Worm (Caenorhabditis elegans): ENCODE results near the gene agxt-1.
A peak's percentile ranks its signal among the peaks of the same experiment; 100 is the strongest.

DNA sequence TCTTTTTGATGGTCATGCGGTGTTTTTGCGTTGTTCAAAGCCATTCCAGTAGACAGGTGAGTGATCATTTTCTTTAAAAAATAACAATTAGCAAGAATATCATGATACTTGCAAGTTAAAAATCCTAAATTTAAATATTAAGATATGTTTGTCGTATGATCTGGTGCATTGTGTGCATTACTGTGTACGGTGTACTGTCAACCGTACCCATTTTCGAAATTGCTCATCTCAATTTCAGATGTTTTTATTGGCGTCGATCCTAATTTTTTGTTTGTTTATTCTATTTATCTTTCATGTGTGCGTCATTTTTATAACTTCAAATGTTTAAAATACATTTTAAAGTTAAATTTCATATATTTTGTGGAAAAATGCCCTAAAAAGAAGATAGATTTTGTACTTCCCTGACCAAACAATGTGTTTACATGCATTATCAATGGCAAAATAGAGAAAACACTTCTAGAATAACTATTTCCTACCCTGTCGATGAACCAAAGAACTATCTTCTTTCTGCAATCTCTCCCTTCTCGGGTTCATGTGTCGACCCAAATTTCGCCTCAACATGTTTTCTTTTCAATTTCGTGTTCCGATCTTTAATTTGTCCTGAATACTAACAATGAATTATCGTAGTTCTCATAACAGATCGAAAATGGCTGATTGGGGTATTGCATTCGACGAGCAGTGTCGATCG is 39.0 kb downstream of the agxt-1 start, which contains the start of the genes T07D4.5 and ddx-19:
- TF ChIP-seq egl-27 (tag; optimal IDR thresholded peaks at IDR 0.05) (no peak), unc-62 (GFP tag; optimal IDR thresholded peaks at IDR 0.05) (no peak), nhr-77 (tag; optimal IDR thresholded peaks at IDR 0.05) (no peak), ztf-11 (tag; optimal IDR thresholded peaks at IDR 0.05) (no peak), elt-1 (tag; optimal IDR thresholded peaks at IDR 0.05) (no peak), lsy-2 (tag; optimal IDR thresholded peaks at IDR 0.05) (peak; percentile 89 to 98), mbf-1 (tag; optimal IDR thresholded peaks at IDR 0.05) (no peak)
